Fruit fly (Drosophila melanogaster) whole organism, wandering third instar larva: ENCODE results near the gene Brf.
A peak's percentile ranks its signal among the peaks of the same experiment; 100 is the strongest.

ENCODE experiments used
- Dfd ChIP-seq: fragments of >200 bp; optimal IDR thresholded peaks from 2 replicates; lab custom pipeline; 2017; ENCODE audit warnings: missing biosample characterization, missing genetic modification characterization
- OdsH ChIP-seq: fragments of 200-800 bp; sonication (Bioruptor generic); optimal IDR thresholded peaks from 2 replicates; lab custom pipeline; 2016; ENCODE audit warnings: missing biosample characterization, mild to moderate bottlenecking, missing genetic modification characterization
- Vsx2 ChIP-seq: fragments of 200-300, 225-300 bp; sonication (Bioruptor generic); optimal IDR thresholded peaks from 2 replicates; lab custom pipeline; 2018; ENCODE audit warnings: missing biosample characterization, missing genetic modification characterization; ENCODE audit not compliant: partially characterized antibody
- br ChIP-seq: fragments of 200-800 bp; sonication (Bioruptor generic); optimal IDR thresholded peaks from 2 replicates; lab custom pipeline; 2016; ENCODE audit warnings: missing biosample characterization, missing genetic modification characterization
- dl ChIP-seq, 2 experiments: fragments of 175-275, 200-275 bp in 1 of 2; fragments of 200-275 bp in 1 of 2; sonication (Bioruptor generic); optimal IDR thresholded peaks; lab custom pipeline; 2018; ENCODE audit warnings: mild to moderate bottlenecking in 2 of 2, missing biosample characterization in 2 of 2, missing genetic modification characterization in 2 of 2, moderate library complexity in 2 of 2; ENCODE audit not compliant: partially characterized antibody in 2 of 2, insufficient read depth in 1 of 2
- psq ChIP-seq: fragments of 200-800 bp; sonication (Bioruptor generic); optimal IDR thresholded peaks from 3 replicates; lab custom pipeline; 2017; ENCODE audit warnings: missing biosample characterization, mild to moderate bottlenecking, missing genetic modification characterization, moderate library complexity
- rgr ChIP-seq: fragments of 200-800 bp; sonication (Bioruptor generic); optimal IDR thresholded peaks from 3 replicates; lab custom pipeline; 2016; ENCODE audit warnings: missing biosample characterization, mild to moderate bottlenecking, missing genetic modification characterization
- sage ChIP-seq: fragments of 200-800 bp; sonication (Bioruptor generic); optimal IDR thresholded peaks from 2 replicates; lab custom pipeline; 2016; ENCODE audit warnings: missing biosample characterization, mild to moderate bottlenecking, missing genetic modification characterization
- woc ChIP-seq: sonication (Bioruptor generic); optimal IDR thresholded peaks from 2 replicates; lab custom pipeline; 2016; ENCODE audit warnings: missing biosample characterization, mild to moderate bottlenecking, missing genetic modification characterization

- TF ChIP-seq Vsx2 (GFP tag; lab: Kevin White, UChicago) (no peak), sage (GFP tag; lab: Kevin White, UChicago) (no peak), Dfd (GFP tag; lab: Kevin White, UChicago) (peak; percentile 5), woc (GFP tag; lab: Kevin White, UChicago) (peak; percentile 52), br (GFP tag; lab: Kevin White, UChicago) (peak; percentile 71), psq (GFP tag; lab: Kevin White, UChicago) (peak; percentile 60), dl (GFP tag; optimal IDR thresholded peaks at IDR 0.05; lab: Kevin White, UChicago; ENCODE audit: insufficient read depth in 1 of 2, partially characterized antibody in 2 of 2) (no peak), rgr (GFP tag; lab: Kevin White, UChicago) (peak; percentile 64), OdsH (GFP tag; lab: Kevin White, UChicago) (peak; percentile 63)
These were observed 4.8 kb downstream of the Brf start for dm6 chr3R:17386168-17386819.
